Fruit fly (Drosophila melanogaster) whole organism, pupa: ENCODE data around the gene CG6013.

Experiments
- CG10348 ChIP-seq: fragments of 200-800 bp; sonication (Bioruptor generic); IDR thresholded peaks from 2 replicates; pipeline ENCODE4 v1.3.6; 2022; ENCODE audit warnings: missing biosample characterization, missing genetic modification characterization
- CG12605 ChIP-seq: fragments of 200-800 bp; sonication (Bioruptor generic); IDR thresholded peaks from 2 replicates; pipeline ENCODE4 v1.3.6; 2022; ENCODE audit warnings: missing biosample characterization, missing genetic modification characterization
- CG13204 ChIP-seq: fragments of 200-800 bp; sonication (Bioruptor generic); optimal IDR thresholded peaks from 2 replicates; lab custom pipeline; 2018; ENCODE audit warnings: missing biosample characterization, mild to moderate bottlenecking, missing genetic modification characterization, moderate library complexity
- CG14655 ChIP-seq: fragments of 200-800 bp; sonication (Bioruptor generic); optimal IDR thresholded peaks from 3 replicates; lab custom pipeline; 2017; ENCODE audit warnings: mild to moderate bottlenecking, missing biosample characterization, missing genetic modification reagents, missing genetic modification characterization
- CG15710 ChIP-seq: fragments of 200-800 bp; sonication (Bioruptor generic); optimal IDR thresholded peaks from 2 replicates; lab custom pipeline; 2018; ENCODE audit warnings: missing biosample characterization, mild to moderate bottlenecking, missing genetic modification characterization, moderate library complexity
- CG17806 ChIP-seq: fragments of 200-800 bp; sonication (Bioruptor generic); optimal IDR thresholded peaks from 2 replicates; lab custom pipeline; 2018; ENCODE audit warnings: missing biosample characterization, mild to moderate bottlenecking, missing genetic modification characterization, moderate library complexity
- CG32121 ChIP-seq: fragments of 200-800 bp; sonication (Bioruptor generic); IDR thresholded peaks from 2 replicates; pipeline ENCODE4 v1.3.6; 2022; ENCODE audit warnings: missing biosample characterization, missing genetic modification characterization
- CG34367 ChIP-seq: fragments of 200-800 bp; sonication (Bioruptor generic); optimal IDR thresholded peaks from 2 replicates; lab custom pipeline; 2018; ENCODE audit warnings: missing biosample characterization, mild to moderate bottlenecking, missing genetic modification characterization
- CG4496 ChIP-seq: fragments of 200-800 bp; sonication (Bioruptor generic); IDR thresholded peaks from 3 replicates; pipeline ENCODE4 v1.3.6; 2022; ENCODE audit warnings: missing biosample characterization, missing genetic modification characterization
- CG8159 ChIP-seq: fragments of 200-800 bp; sonication (Bioruptor generic); optimal IDR thresholded peaks from 3 replicates; lab custom pipeline; 2018; ENCODE audit warnings: missing biosample characterization, mild to moderate bottlenecking, missing genetic modification characterization, moderate library complexity
- CG8301 ChIP-seq: fragments of 200-800 bp; sonication (Bioruptor generic); optimal IDR thresholded peaks from 2 replicates; lab custom pipeline; 2018; ENCODE audit warnings: missing biosample characterization, mild to moderate bottlenecking, missing genetic modification characterization
- CG9948 ChIP-seq: fragments of 200-800 bp; sonication (Bioruptor generic); optimal IDR thresholded peaks from 2 replicates; lab custom pipeline; 2018; ENCODE audit warnings: missing biosample characterization, mild to moderate bottlenecking, missing genetic modification characterization, moderate library complexity
- D1 ChIP-seq: fragments of 200-800 bp; sonication (Bioruptor generic); optimal IDR thresholded peaks from 2 replicates; lab custom pipeline; 2018; ENCODE audit warnings: missing biosample characterization, mild to moderate bottlenecking, missing genetic modification characterization, moderate library complexity
- EcR ChIP-seq: fragments of 200-800 bp; sonication (Bioruptor generic); optimal IDR thresholded peaks from 3 replicates; lab custom pipeline; 2019; ENCODE audit warnings: missing biosample characterization, missing genetic modification characterization, mild to moderate bottlenecking, moderate library complexity, missing genetic modification reagents
- Ets98B ChIP-seq: fragments of 200-800 bp; sonication (Bioruptor generic); IDR thresholded peaks from 2 replicates; pipeline ENCODE4 v1.3.6; 2022; ENCODE audit warnings: missing biosample characterization, missing genetic modification characterization
- Pif1A ChIP-seq: fragments of 200-800 bp; sonication (Bioruptor generic); optimal IDR thresholded peaks from 3 replicates; lab custom pipeline; 2016; ENCODE audit warnings: missing biosample characterization, missing genetic modification characterization
- Pif1B ChIP-seq: fragments of 200-800 bp; sonication (Bioruptor generic); optimal IDR thresholded peaks from 3 replicates; lab custom pipeline; 2016; ENCODE audit warnings: missing biosample characterization, missing genetic modification characterization
- Snoo ChIP-seq: fragments of 200-800 bp; sonication (Bioruptor generic); optimal IDR thresholded peaks from 3 replicates; lab custom pipeline; 2017; ENCODE audit warnings: missing biosample characterization, mild to moderate bottlenecking, missing genetic modification characterization, inconsistent platforms
- fd96Ca ChIP-seq: fragments of 200-800 bp; sonication (Bioruptor generic); IDR thresholded peaks from 3 replicates; pipeline ENCODE4 v1.3.6; 2022; ENCODE audit warnings: missing biosample characterization, missing genetic modification characterization
- gl ChIP-seq: fragments of 200-800 bp; sonication (Bioruptor generic); optimal IDR thresholded peaks from 2 replicates; lab custom pipeline; 2018; ENCODE audit warnings: missing biosample characterization, mild to moderate bottlenecking, missing genetic modification characterization
- rn ChIP-seq: fragments of 200-800 bp; sonication (Bioruptor generic); IDR thresholded peaks from 2 replicates; pipeline ENCODE4 v1.3.6; 2022; ENCODE audit warnings: missing biosample characterization, missing genetic modification characterization

The CG6013 gene

DNA sequence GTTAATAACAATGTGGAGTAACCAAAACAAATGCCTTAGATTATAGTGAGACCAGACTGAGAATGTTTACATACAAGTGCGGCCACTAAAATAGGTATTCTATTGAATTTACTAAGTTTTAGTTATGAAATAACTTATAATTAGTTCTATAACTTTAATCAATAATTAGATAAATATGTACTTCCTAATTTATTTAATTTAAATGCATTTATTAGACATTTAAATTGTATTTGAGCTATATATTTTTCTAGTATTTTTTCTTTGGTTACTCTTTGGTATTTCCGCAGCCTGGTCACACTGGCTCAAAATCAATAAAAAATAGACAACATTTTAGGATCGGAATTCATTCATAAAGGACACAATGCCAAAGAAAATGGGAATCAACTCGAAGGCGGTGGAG, at the start of gene CG6013, which contains the start of gene Prp18:
TSS of gene CG6013 (plus strand) at position 294 of the 400 bp plus-strand sequence.
TSS of gene Prp18 (minus strand) at position 62 of the 400 bp plus-strand sequence.
- TF ChIP-seq CG14655 (GFP tag; lab: Kevin White, UChicago) (no peak), rn (no peak), CG15710 (tag; lab: Kevin White, UChicago) (peak; percentile 59), CG12605 (GFP tag; lab: Robert Waterston, UW) (no peak), gl (tag; lab: Kevin White, UChicago) (no peak), fd96Ca (GFP tag; lab: Robert Waterston, UW) (no peak), CG8159 (tag; lab: Kevin White, UChicago) (peak; percentile 69), CG9948 (tag; lab: Kevin White, UChicago) (peak; percentile 45), CG13204 (no peak), Pif1B (GFP tag; lab: Kevin White, UChicago) (no peak), CG8301 (tag; lab: Kevin White, UChicago) (peak; percentile 1), CG32121 (GFP tag; lab: Robert Waterston, UW) (no peak), CG34367 (tag; lab: Kevin White, UChicago) (peak; percentile 30), Ets98B (0 out of 2 replicates have a peak, but pooled peaks have one; percentile 18), EcR (GFP tag; lab: Kevin White, UChicago) (peak; percentile 11), CG17806 (peak; percentile 15), D1 (tag; lab: Kevin White, UChicago) (no peak), CG4496 (GFP tag; lab: Robert Waterston, UW) (no peak), CG10348 (no peak), Snoo (tag; lab: Kevin White, UChicago) (peak; percentile 10), Pif1A (GFP tag; lab: Kevin White, UChicago) (no peak)
- TF ChIP-seq, all 21 proteins: peak for 9

dm6 chr3R:18983614-18984185, 47.6 kb upstream of the CG6013 start, which contains the start of the genes snRNP-U1-C and gukh:
snRNP-U1-C (minus strand) TSS chr3R:18983650.
gukh (plus strand) TSS chr3R:18984025.
- TF ChIP-seq CG12605 (GFP tag; lab: Robert Waterston, UW) (peak; percentile 65; the same call in 1 of the 2 replicates), CG34367 (tag; lab: Kevin White, UChicago) (peak; percentile 65), CG14655 (GFP tag; lab: Kevin White, UChicago) (peak; percentile 48), D1 (tag; lab: Kevin White, UChicago) (no peak), Pif1A (GFP tag; lab: Kevin White, UChicago) (peak; percentile 44), EcR (GFP tag; lab: Kevin White, UChicago) (peak; percentile 48), Ets98B (peak; percentile 86), Pif1B (GFP tag; lab: Kevin White, UChicago) (peak; percentile 73), CG10348 (no peak), CG8159 (tag; lab: Kevin White, UChicago) (peak; percentile 48), Snoo (tag; lab: Kevin White, UChicago) (peak; percentile 52), CG4496 (GFP tag; lab: Robert Waterston, UW) (peak; percentile 91), rn (peak; percentile 22; the same call in 1 of the 2 replicates), CG15710 (tag; lab: Kevin White, UChicago) (peak; percentile 71), CG17806 (peak; percentile 62), CG32121 (GFP tag; lab: Robert Waterston, UW) (peak; percentile 83), CG13204 (no peak), CG8301 (tag; lab: Kevin White, UChicago) (peak; percentile 44), fd96Ca (GFP tag; lab: Robert Waterston, UW) (peak; percentile 67), CG9948 (tag; lab: Kevin White, UChicago) (peak; percentile 50), gl (tag; lab: Kevin White, UChicago) (no peak)

- TF ChIP-seq CG8301 (tag; lab: Kevin White, UChicago): peak; percentile 76
- TF ChIP-seq rn: peak; percentile 54
- TF ChIP-seq CG17806: peak; percentile 74
- peak; percentile 80 for TF ChIP-seq CG15710 (tag; lab: Kevin White, UChicago)
- peak; percentile 87 for TF ChIP-seq Snoo (tag; lab: Kevin White, UChicago)
- TF ChIP-seq Pif1B (GFP tag; lab: Kevin White, UChicago): peak; percentile 38
- no peak for TF ChIP-seq CG4496 (GFP tag; lab: Robert Waterston, UW)
- peak; percentile 43 for TF ChIP-seq D1 (tag; lab: Kevin White, UChicago)
- TF ChIP-seq CG14655 (GFP tag; lab: Kevin White, UChicago): peak; percentile 87
- TF ChIP-seq CG10348: no peak
- TF ChIP-seq CG9948 (tag; lab: Kevin White, UChicago): peak; percentile 85
- no peak for TF ChIP-seq gl (tag; lab: Kevin White, UChicago)
- peak; percentile 56 for TF ChIP-seq CG34367 (tag; lab: Kevin White, UChicago)
- no peak for TF ChIP-seq CG13204
- 0 out of 2 replicates have a peak, but pooled peaks have one; percentile 29 for TF ChIP-seq CG32121 (GFP tag; lab: Robert Waterston, UW)
- TF ChIP-seq CG12605 (GFP tag; lab: Robert Waterston, UW): no peak
- TF ChIP-seq Pif1A (GFP tag; lab: Kevin White, UChicago): peak; percentile 40
- peak; percentile 22 for TF ChIP-seq EcR (GFP tag; lab: Kevin White, UChicago)
- no peak for TF ChIP-seq fd96Ca (GFP tag; lab: Robert Waterston, UW)
- TF ChIP-seq Ets98B: no peak
- peak; percentile 90 for TF ChIP-seq CG8159 (tag; lab: Kevin White, UChicago)
Observed at dm6 chr3R:18985114-18985785, 46.1 kb upstream of the CG6013 start.

DNA sequence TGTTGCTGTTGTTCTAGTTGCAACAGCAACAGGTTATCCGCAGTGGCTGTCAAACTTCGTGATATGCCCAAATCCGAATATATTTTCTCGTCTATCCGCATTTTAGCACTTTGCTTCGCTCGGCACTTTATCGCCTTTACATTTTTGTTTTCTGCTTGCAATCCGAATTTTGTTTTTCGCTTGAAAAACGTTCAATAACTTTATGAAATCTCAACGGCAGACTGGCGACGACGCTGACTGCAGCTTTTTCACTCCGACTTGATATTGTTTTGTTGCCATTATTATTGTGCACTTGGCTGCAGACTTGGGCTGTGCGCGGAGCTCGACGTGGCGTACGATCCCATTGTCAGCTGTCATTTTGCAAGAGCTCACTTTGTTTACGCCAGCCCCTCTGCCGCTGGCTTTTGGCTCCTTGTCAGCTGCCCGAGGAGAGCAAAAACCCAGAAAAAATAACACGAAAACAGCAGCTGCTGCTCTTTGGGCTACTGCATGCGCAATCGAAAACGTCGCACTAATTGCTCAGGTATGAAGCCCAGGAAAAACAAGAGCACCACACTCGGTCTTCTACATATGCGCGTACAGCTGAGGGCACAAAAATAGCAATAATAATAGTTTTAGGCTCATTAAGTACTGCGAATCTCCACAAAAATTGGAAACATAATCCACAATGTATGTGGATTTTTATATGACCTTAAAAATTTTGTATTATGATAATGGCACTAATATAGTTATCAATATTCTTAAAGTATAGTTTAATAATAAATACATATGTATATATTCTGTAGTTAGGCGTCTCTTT, 45.0 kb upstream of the CG6013 start:
- TF ChIP-seq Ets98B (no peak; the same call in 1 of the 2 replicates), Snoo (tag; lab: Kevin White, UChicago) (no peak), CG8159 (tag; lab: Kevin White, UChicago) (peak; percentile 15), CG10348 (no peak), CG8301 (tag; lab: Kevin White, UChicago) (no peak), rn (no peak), CG14655 (GFP tag; lab: Kevin White, UChicago) (peak; percentile 2), CG12605 (GFP tag; lab: Robert Waterston, UW) (no peak)
